Worm (Caenorhabditis elegans) whole organism, early embryonic: ENCODE measurements around the gene dhhc-6.

ENCODE experiments used
- B0310.2 ChIP-seq: sonication (generic microtip); optimal IDR thresholded peaks from 2 replicates; lab custom pipeline; 2016; ENCODE audit warnings: mild to moderate bottlenecking, missing genetic modification characterization, missing compliant biosample characterization
- F13C5.2 ChIP-seq: sonication (generic microtip); optimal IDR thresholded peaks from 2 replicates; lab custom pipeline; 2017; ENCODE audit warnings: mild to moderate bottlenecking, missing genetic modification characterization, inconsistent platforms, missing compliant biosample characterization
- aly-1 ChIP-seq: sonication (generic microtip); optimal IDR thresholded peaks from 2 replicates; lab custom pipeline; 2016; ENCODE audit warnings: missing genetic modification characterization, missing compliant biosample characterization
- ama-1 ChIP-seq: fragments of 150-350 bp; optimal IDR thresholded peaks from 2 replicates; lab custom pipeline; 2014
- ceh-13 ChIP-seq: fragments of 200-800 bp; sonication (Bioruptor generic); optimal IDR thresholded peaks from 2 replicates; lab custom pipeline; 2018; ENCODE audit warnings: mild to moderate bottlenecking, missing genetic modification characterization, missing compliant biosample characterization
- ceh-36 ChIP-seq: sonication (generic microtip); optimal IDR thresholded peaks from 2 replicates; lab custom pipeline; 2016; ENCODE audit warnings: missing genetic modification characterization, inconsistent platforms, missing compliant biosample characterization
- ets-7 ChIP-seq: sonication (generic microtip); optimal IDR thresholded peaks from 2 replicates; lab custom pipeline; 2016; ENCODE audit warnings: missing genotype, missing genetic modification characterization, missing compliant biosample characterization
- flt-1 ChIP-seq: fragments of 200-800 bp; sonication (Bioruptor generic); IDR thresholded peaks from 2 replicates; pipeline ENCODE4 v1.3.6; 2022; ENCODE audit warnings: missing genetic modification characterization, missing compliant biosample characterization
- hmbx-1 ChIP-seq: sonication (generic microtip); optimal IDR thresholded peaks from 2 replicates; lab custom pipeline; 2016; ENCODE audit warnings: mild to moderate bottlenecking, missing genetic modification characterization, missing compliant biosample characterization
- hmg-4 ChIP-seq: fragments of 200-800 bp; sonication (Bioruptor generic); optimal IDR thresholded peaks from 2 replicates; lab custom pipeline; 2018; ENCODE audit warnings: mild to moderate bottlenecking, missing genetic modification characterization, missing compliant biosample characterization
- hnd-1 ChIP-seq: sonication (generic microtip); optimal IDR thresholded peaks from 2 replicates; lab custom pipeline; 2016; ENCODE audit warnings: missing genetic modification characterization, missing compliant biosample characterization
- pes-1 ChIP-seq: fragments of 200-800 bp; sonication (Bioruptor generic); IDR thresholded peaks from 2 replicates; pipeline ENCODE4 v1.3.6; 2022; ENCODE audit warnings: missing genetic modification reagents, missing genetic modification characterization, missing compliant biosample characterization
- scrt-1 ChIP-seq: fragments of 200-800 bp; sonication (Bioruptor generic); IDR thresholded peaks from 2 replicates; pipeline ENCODE4 v1.3.6; 2022; ENCODE audit warnings: missing genetic modification characterization, missing compliant biosample characterization
- sea-1 ChIP-seq: fragments of 200-800 bp; sonication (Bioruptor generic); conservative IDR thresholded peaks from 2 replicates; pipeline ENCODE4 v1.3.6; 2022; ENCODE audit warnings: missing genetic modification characterization, missing compliant biosample characterization
- tbx-11 ChIP-seq: fragments of 200-800 bp; sonication (Bioruptor generic); IDR thresholded peaks from 2 replicates; pipeline ENCODE4 v1.3.6; 2022; ENCODE audit warnings: missing genetic modification characterization, missing compliant biosample characterization
- tbx-37 ChIP-seq: fragments of 200-800 bp; sonication (Bioruptor generic); conservative IDR thresholded peaks from 2 replicates; pipeline ENCODE4 v1.3.6; 2022; ENCODE audit warnings: missing genetic modification reagents, missing genetic modification characterization, missing compliant biosample characterization
- tra-4 ChIP-seq: sonication (generic microtip); optimal IDR thresholded peaks from 2 replicates; lab custom pipeline; 2017; ENCODE audit warnings: missing genetic modification characterization, missing compliant biosample characterization

dhhc-6 gene

DNA sequence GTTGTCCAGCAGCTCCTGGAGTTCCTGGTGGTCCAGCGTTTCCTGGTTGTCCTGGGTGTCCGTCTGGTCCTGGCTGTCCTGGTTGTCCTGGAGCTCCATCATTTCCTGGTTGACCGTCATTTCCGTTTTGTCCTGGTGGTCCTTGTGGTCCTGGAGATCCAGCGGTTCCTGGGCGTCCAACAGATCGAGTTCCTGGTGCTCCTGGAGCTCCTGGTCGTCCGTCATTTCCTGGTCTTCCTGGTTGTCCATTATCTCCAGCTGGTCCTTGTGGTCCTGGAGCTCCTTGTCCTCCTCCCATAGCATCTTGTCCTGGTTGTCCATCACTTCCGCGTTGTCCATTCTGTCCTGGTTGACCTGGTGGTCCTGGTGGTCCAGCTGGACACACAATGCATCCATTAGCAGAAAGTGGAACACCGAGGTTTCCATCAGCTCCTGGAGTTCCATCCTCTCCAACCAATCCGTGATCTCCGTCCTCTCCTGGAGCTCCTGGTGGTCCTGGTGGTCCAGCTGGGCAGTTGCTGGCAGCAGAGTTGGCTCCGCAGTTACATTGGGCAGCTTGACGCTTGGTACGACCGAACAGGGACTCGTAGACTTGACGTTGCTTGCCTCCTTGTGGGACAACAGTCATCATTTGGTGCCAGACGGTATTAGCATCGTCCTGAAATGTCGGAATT lies 15.6 kb upstream of the dhhc-6 start:
- TF ChIP-seq ets-7: no peak
- TF ChIP-seq tbx-37 (GFP tag; lab: Robert Waterston, UW): no peak
- TF ChIP-seq sea-1 (GFP tag; lab: Robert Waterston, UW): no peak
- no peak for TF ChIP-seq flt-1
- TF ChIP-seq pes-1 (GFP tag; lab: Robert Waterston, UW): no peak
- no peak for TF ChIP-seq hmbx-1 (tag; lab: Kevin White, UChicago)

DNA sequence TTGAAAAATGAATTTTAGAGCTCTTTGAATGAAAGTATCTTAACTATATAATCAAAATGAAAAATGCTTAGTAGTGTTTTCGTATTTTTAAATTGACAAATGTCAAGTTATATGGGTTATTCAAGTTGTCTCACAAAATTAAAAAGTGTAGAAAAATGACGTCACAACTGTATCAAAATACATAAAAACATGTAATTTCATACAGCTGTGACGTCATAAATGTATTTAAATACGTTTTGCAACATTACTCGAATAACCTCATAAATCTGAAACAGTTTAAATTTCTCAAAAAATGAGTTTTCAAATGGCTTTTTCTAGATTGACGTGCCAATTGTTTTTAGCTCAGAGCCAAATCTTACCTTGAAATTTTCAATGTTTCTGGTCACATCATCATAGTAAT lies 15.0 kb upstream of the dhhc-6 start:
- no peak for TF ChIP-seq pes-1 (GFP tag; lab: Robert Waterston, UW)
- no peak for TF ChIP-seq tra-4
- TF ChIP-seq sea-1 (GFP tag; lab: Robert Waterston, UW): no peak
- no peak for TF ChIP-seq hnd-1
- TF ChIP-seq hmbx-1 (tag; lab: Kevin White, UChicago): no peak
- no peak for TF ChIP-seq ceh-36 (tag; lab: Kevin White, UChicago)
- TF ChIP-seq ceh-13 (GFP tag; lab: Kevin White, UChicago): no peak
- TF ChIP-seq B0310.2: no peak
- TF ChIP-seq tbx-11: no peak
- no peak for TF ChIP-seq hmg-4 (GFP tag; lab: Kevin White, UChicago)
- no peak for TF ChIP-seq ets-7
- TF ChIP-seq ama-1 (lab: Kevin White, UChicago): no peak
- no peak for TF ChIP-seq tbx-37 (GFP tag; lab: Robert Waterston, UW)
- no peak for TF ChIP-seq scrt-1
- no peak for TF ChIP-seq flt-1
- no peak for TF ChIP-seq aly-1 (tag; lab: Kevin White, UChicago)
- TF ChIP-seq F13C5.2 (tag; lab: Kevin White, UChicago): no peak

DNA sequence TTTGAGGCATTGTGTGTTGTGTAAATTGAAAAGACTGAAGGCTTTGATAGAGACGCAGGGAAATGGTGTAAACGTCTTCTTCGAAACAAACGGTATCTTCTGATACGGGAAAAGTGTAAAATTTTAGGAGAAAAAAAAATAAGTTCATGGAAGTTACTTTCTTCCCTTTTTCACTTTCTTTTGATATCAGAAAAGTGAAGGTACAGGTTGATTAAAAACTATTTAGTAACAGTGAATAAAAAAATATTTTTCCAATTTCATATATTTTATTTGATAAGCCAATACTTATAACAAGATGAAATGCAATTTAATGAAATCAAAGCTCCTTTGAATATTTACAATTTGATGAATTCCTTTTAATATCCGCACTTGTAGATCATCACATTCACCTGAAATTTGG lies 14.4 kb upstream of the dhhc-6 start, which contains the start of gene col-129:
Gene col-129 (minus strand): TSS at position 101 of the 400 bp plus-strand sequence.
- TF ChIP-seq tbx-11 (no peak), flt-1 (no peak), B0310.2 (no peak), sea-1 (GFP tag; lab: Robert Waterston, UW) (no peak), ama-1 (lab: Kevin White, UChicago) (no peak), aly-1 (tag; lab: Kevin White, UChicago) (no peak), hnd-1 (no peak), ceh-36 (tag; lab: Kevin White, UChicago) (no peak), ets-7 (no peak), F13C5.2 (tag; lab: Kevin White, UChicago) (no peak), hmbx-1 (tag; lab: Kevin White, UChicago) (no peak), pes-1 (GFP tag; lab: Robert Waterston, UW) (no peak), ceh-13 (GFP tag; lab: Kevin White, UChicago) (no peak), hmg-4 (GFP tag; lab: Kevin White, UChicago) (no peak), scrt-1 (no peak), tra-4 (no peak)

DNA sequence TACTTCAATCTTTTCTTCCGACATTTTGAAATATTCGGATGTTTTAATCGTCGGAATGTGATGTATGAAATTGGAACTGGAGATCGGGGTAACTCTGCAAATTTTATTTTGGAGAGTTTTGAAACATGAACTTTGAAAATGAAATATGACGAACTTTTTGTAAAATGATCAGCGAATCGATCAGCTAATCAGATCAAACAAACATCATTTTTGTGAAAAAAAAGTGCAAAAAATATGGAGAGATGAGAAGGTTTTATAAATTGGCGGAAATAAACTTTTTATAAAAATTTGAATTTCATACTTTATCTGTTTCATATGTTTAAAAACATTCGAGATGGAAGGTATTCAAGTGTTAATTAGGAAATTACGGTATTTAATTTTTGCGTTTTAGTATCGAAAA lies 13.3 kb upstream of the dhhc-6 start, which contains the start of gene dlc-2:
Gene dlc-2 (minus strand): TSS at position 101 of the 400 bp plus-strand sequence.
- TF ChIP-seq hmg-4 (GFP tag; lab: Kevin White, UChicago): no peak

DNA sequence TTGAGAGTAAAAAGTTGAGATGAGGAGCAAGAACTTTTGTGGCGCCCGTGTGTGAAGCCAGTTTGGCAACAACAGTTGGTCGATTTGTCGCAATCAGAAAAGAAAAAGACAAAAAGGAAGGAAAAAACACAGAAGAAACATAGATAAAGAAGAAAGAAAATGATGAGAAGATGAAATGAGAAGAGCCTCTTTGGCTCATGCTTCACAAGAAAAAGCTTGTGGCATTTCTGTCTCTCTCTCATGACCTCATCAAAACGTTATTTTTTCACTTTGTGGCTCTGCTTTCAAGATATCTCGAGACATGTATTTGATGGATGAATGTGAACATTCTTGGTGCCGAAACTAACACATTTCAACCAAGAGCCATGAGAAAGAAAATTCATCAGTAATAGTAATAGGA lies 11.7 kb upstream of the dhhc-6 start:
- no peak for TF ChIP-seq scrt-1
- TF ChIP-seq hmbx-1 (tag; lab: Kevin White, UChicago): no peak
- TF ChIP-seq tbx-11: no peak
- TF ChIP-seq ceh-13 (GFP tag; lab: Kevin White, UChicago): no peak
- TF ChIP-seq ets-7: no peak
- TF ChIP-seq B0310.2: no peak
- TF ChIP-seq F13C5.2 (tag; lab: Kevin White, UChicago): no peak
- TF ChIP-seq flt-1: no peak
- no peak for TF ChIP-seq ama-1 (lab: Kevin White, UChicago)
- TF ChIP-seq tbx-37 (GFP tag; lab: Robert Waterston, UW): no peak
- TF ChIP-seq hnd-1: no peak
- no peak for TF ChIP-seq tra-4
- TF ChIP-seq hmg-4 (GFP tag; lab: Kevin White, UChicago): no peak
- TF ChIP-seq sea-1 (GFP tag; lab: Robert Waterston, UW): no peak
- TF ChIP-seq aly-1 (tag; lab: Kevin White, UChicago): no peak

DNA sequence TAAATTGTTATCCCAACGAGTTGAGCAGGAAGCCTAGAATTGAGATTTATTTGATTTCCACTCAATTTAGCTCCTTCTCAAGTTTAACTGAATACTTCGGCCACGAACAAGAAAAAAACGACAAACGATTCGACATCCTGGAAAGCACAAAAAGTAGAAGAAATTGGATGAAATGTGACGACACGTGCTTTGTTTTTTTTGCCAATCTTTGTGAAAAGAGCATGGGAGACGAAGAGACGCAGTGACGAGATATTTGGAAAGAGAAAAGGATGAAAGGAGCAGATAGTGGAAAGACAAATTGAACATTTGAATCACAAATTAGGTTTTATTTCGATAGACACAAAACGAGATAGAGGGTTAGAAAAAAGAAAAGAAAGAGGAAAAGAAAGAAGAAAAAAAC lies 10.3 kb upstream of the dhhc-6 start:
- TF ChIP-seq hnd-1: no peak
- TF ChIP-seq flt-1: no peak
- no peak for TF ChIP-seq tbx-37 (GFP tag; lab: Robert Waterston, UW)
- no peak for TF ChIP-seq hmg-4 (GFP tag; lab: Kevin White, UChicago)
- no peak for TF ChIP-seq F13C5.2 (tag; lab: Kevin White, UChicago)
- TF ChIP-seq ceh-13 (GFP tag; lab: Kevin White, UChicago): no peak
- no peak for TF ChIP-seq hmbx-1 (tag; lab: Kevin White, UChicago)
- TF ChIP-seq ets-7: no peak
- no peak for TF ChIP-seq aly-1 (tag; lab: Kevin White, UChicago)

DNA sequence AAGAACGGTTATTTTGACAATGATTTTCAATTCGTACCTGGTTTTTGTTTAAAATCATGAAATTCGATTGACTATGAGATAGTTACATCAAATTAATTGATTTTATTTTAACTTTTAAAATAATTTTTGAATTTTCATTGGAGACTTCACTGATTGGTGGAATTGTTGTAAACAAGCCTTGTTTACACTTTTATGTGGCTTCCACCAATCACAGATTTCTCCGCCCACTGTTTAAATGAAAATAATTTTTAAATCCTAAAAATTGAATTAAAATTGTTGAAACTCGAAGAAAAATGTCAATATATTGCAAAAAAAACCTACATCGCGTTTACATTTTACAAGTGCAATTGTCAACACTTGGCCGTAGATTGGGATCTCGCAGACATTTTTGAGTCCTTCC lies 4.2 kb upstream of the dhhc-6 start:
- no peak for TF ChIP-seq scrt-1
- no peak for TF ChIP-seq ceh-36 (tag; lab: Kevin White, UChicago)
- no peak for TF ChIP-seq tbx-37 (GFP tag; lab: Robert Waterston, UW)
- TF ChIP-seq hmbx-1 (tag; lab: Kevin White, UChicago): no peak

DNA sequence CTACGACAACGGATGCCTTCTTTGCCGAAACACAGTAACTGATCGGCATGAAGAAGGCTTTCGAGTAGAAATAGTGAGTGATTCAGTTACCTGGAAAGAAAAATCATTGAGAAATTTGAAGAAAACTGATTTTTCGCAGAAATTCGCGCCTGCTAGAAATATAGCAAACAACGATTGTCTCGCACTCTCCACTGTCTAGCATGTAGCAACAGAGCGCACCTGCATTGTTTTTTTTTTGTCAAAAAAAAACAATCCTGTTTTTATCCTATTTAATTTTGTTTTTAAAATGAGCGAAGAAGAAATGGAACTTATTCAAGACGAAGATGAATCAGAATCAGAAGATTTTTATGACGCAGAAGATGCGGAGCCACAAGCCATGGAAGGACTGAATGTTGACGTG lies 3.7 kb upstream of the dhhc-6 start, which contains the start of the genes ddb-1 and M18.6:
Gene ddb-1 (minus strand): TSS at position 90 of the 400 bp plus-strand sequence.
Gene M18.6 (plus strand): TSS at position 235 of the 400 bp plus-strand sequence.
- TF ChIP-seq sea-1 (GFP tag; lab: Robert Waterston, UW) (no peak), ama-1 (lab: Kevin White, UChicago) (no peak), tra-4 (no peak), tbx-11 (no peak), B0310.2 (no peak), ceh-13 (GFP tag; lab: Kevin White, UChicago) (no peak), scrt-1 (no peak), ceh-36 (tag; lab: Kevin White, UChicago) (no peak), pes-1 (GFP tag; lab: Robert Waterston, UW) (no peak), F13C5.2 (tag; lab: Kevin White, UChicago) (no peak), hnd-1 (no peak), hmg-4 (GFP tag; lab: Kevin White, UChicago) (no peak)
